Worm (Caenorhabditis elegans) whole organism, L4 larva: ENCODE measurements around the gene rabn-5.

Experiments used
- F10B5.3 ChIP-seq: sonication (generic microtip); optimal IDR thresholded peaks from 2 replicates; lab custom pipeline; 2016; ENCODE audit warnings: mild to moderate bottlenecking, missing genetic modification characterization, missing compliant biosample characterization
- F49E8.2 ChIP-seq: sonication (generic microtip); optimal IDR thresholded peaks from 2 replicates; lab custom pipeline; 2016; ENCODE audit warnings: missing compliant biosample characterization, mild to moderate bottlenecking, missing genetic modification characterization, borderline replicate concordance
- Y48G9A.11 ChIP-seq: fragments of 200-800 bp; sonication (Bioruptor generic); IDR thresholded peaks from 2 replicates; pipeline ENCODE4 v1.3.6; 2022; ENCODE audit warnings: missing genetic modification reagents, missing genetic modification characterization, missing compliant biosample characterization
- attf-4 ChIP-seq: sonication (generic microtip); optimal IDR thresholded peaks from 3 replicates; lab custom pipeline; 2017; ENCODE audit warnings: missing biosample characterization, missing genetic modification characterization
- ceh-20 ChIP-seq: fragments of 200-800 bp; sonication (Bioruptor generic); IDR thresholded peaks from 2 replicates; pipeline ENCODE4 v1.3.6; 2022; ENCODE audit warnings: missing genetic modification reagents, missing genetic modification characterization, missing compliant biosample characterization
- ceh-28 ChIP-seq: fragments of 150-350 bp; optimal IDR thresholded peaks from 2 replicates; lab custom pipeline; 2014; ENCODE audit warnings: missing biosample characterization, missing genetic modification reagents, missing genetic modification characterization
- ceh-62 ChIP-seq: sonication (generic microtip); optimal IDR thresholded peaks from 2 replicates; lab custom pipeline; 2017; ENCODE audit warnings: missing biosample characterization, missing genetic modification characterization
- cey-2 ChIP-seq: sonication (generic microtip); optimal IDR thresholded peaks from 3 replicates; lab custom pipeline; 2017; ENCODE audit warnings: missing genetic modification characterization, mild to moderate bottlenecking, missing compliant biosample characterization, antibody characterized with exemption, borderline replicate concordance; ENCODE audit not compliant: insufficient read depth
- ctbp-1 ChIP-seq: fragments of 200-800 bp; sonication (Bioruptor generic); IDR thresholded peaks from 2 replicates; pipeline ENCODE4 v1.3.6; 2022; ENCODE audit warnings: missing genetic modification reagents, missing genetic modification characterization, missing compliant biosample characterization
- daf-16 ChIP-seq, 3 experiments: sonication (generic microtip); optimal IDR thresholded peaks; 2 replicates each; lab custom pipeline; 2016 to 2017; ENCODE audit warnings: missing genetic modification characterization in 3 of 3, missing genetic modification reagents in 3 of 3, mild to moderate bottlenecking in 2 of 3, missing compliant biosample characterization in 2 of 3, missing biosample characterization in 1 of 3, moderate library complexity in 1 of 3
- daf-8 ChIP-seq: fragments of 200-800 bp; sonication (Bioruptor generic); IDR thresholded peaks from 2 replicates; pipeline ENCODE4 v1.3.6; 2022; ENCODE audit warnings: missing genetic modification characterization, missing compliant biosample characterization
- dmd-6 ChIP-seq: fragments of 200-800 bp; sonication (Bioruptor generic); IDR thresholded peaks from 2 replicates; pipeline ENCODE4 v1.3.6; 2022; ENCODE audit warnings: missing genetic modification reagents, missing genetic modification characterization, missing compliant biosample characterization
- dmd-8 ChIP-seq: fragments of 200-800 bp; sonication (Bioruptor generic); IDR thresholded peaks from 2 replicates; pipeline ENCODE4 v1.3.6; 2022; ENCODE audit warnings: missing genetic modification characterization, missing compliant biosample characterization
- duxl-1 ChIP-seq: sonication (generic microtip); optimal IDR thresholded peaks from 2 replicates; lab custom pipeline; 2016; ENCODE audit warnings: mild to moderate bottlenecking, missing genetic modification characterization, moderate library complexity, missing compliant biosample characterization; ENCODE audit not compliant: poor library complexity
- dve-1 ChIP-seq: sonication (generic microtip); optimal IDR thresholded peaks from 2 replicates; lab custom pipeline; 2017; ENCODE audit warnings: antibody characterized with exemption, mild to moderate bottlenecking, missing genetic modification characterization, missing compliant biosample characterization; ENCODE audit not compliant: insufficient read depth
- egl-27 ChIP-seq: sonication (generic microtip); optimal IDR thresholded peaks from 3 replicates; lab custom pipeline; 2017; ENCODE audit warnings: missing biosample characterization, missing genetic modification reagents, missing genetic modification characterization
- fos-1 ChIP-seq: fragments of 150-350 bp; optimal IDR thresholded peaks from 2 replicates; lab custom pipeline; 2014; ENCODE audit warnings: missing biosample characterization, missing genetic modification characterization
- gei-8 ChIP-seq: fragments of 200-800 bp; sonication (Bioruptor generic); optimal IDR thresholded peaks from 2 replicates; lab custom pipeline; 2018; ENCODE audit warnings: mild to moderate bottlenecking, missing genetic modification characterization, missing compliant biosample characterization
- hlh-11 ChIP-seq: fragments of 200-800 bp; sonication (Bioruptor generic); optimal IDR thresholded peaks from 2 replicates; lab custom pipeline; 2018; ENCODE audit warnings: mild to moderate bottlenecking, missing genetic modification characterization, missing compliant biosample characterization
- hlh-30 ChIP-seq: sonication (generic microtip); optimal IDR thresholded peaks from 2 replicates; lab custom pipeline; 2017; ENCODE audit warnings: antibody characterized with exemption, mild to moderate bottlenecking, missing genetic modification characterization, missing compliant biosample characterization; ENCODE audit not compliant: insufficient read depth
- hmg-1.1 ChIP-seq: fragments of 200-800 bp; sonication (Bioruptor generic); IDR thresholded peaks from 2 replicates; pipeline ENCODE4 v1.3.6; 2022; ENCODE audit warnings: missing genetic modification reagents, missing genetic modification characterization, missing compliant biosample characterization
- lin-1 ChIP-seq: fragments of 200-800 bp; sonication (Bioruptor generic); IDR thresholded peaks from 2 replicates; pipeline ENCODE4 v1.3.6; 2022; ENCODE audit warnings: missing genetic modification reagents, missing genetic modification characterization, missing compliant biosample characterization
- lin-15B ChIP-seq: fragments of 150-350 bp; sonication (generic microtip); optimal IDR thresholded peaks from 3 replicates; lab custom pipeline; 2014; ENCODE audit warnings: missing biosample characterization, missing genetic modification characterization
- lin-29 ChIP-seq: fragments of 200-800 bp; sonication (Bioruptor generic); IDR thresholded peaks from 2 replicates; pipeline ENCODE4 v1.3.6; 2022; ENCODE audit warnings: missing genetic modification reagents, missing genetic modification characterization, missing compliant biosample characterization
- lin-39 ChIP-seq: fragments of 150-350 bp; optimal IDR thresholded peaks from 2 replicates; lab custom pipeline; 2014; ENCODE audit warnings: missing biosample characterization, missing genetic modification reagents, missing genetic modification characterization
- lir-3 ChIP-seq: sonication (generic microtip); optimal IDR thresholded peaks from 2 replicates; lab custom pipeline; 2016; ENCODE audit warnings: mild to moderate bottlenecking, missing genetic modification characterization, missing compliant biosample characterization
- mdl-1 ChIP-seq, 2 experiments: fragments of 150-350 bp in 1 of 2; sonication (generic microtip) in 1 of 2; optimal IDR thresholded peaks; 2 replicates each; lab custom pipeline; 2014 to 2017; ENCODE audit warnings: missing biosample characterization in 2 of 2, missing genetic modification characterization in 2 of 2
- mdt-29 ChIP-seq: fragments of 200-800 bp; sonication (Bioruptor generic); IDR thresholded peaks from 2 replicates; pipeline ENCODE4 v1.3.6; 2022; ENCODE audit warnings: missing genetic modification reagents, missing genetic modification characterization, missing compliant biosample characterization
- mxl-2 ChIP-seq: fragments of 200-800 bp; sonication (Bioruptor generic); conservative IDR thresholded peaks from 2 replicates; pipeline ENCODE4 v1.3.6; 2022; ENCODE audit warnings: missing genetic modification reagents, missing genetic modification characterization, missing compliant biosample characterization
- mxl-3 ChIP-seq: fragments of 200-800 bp; sonication (Bioruptor generic); optimal IDR thresholded peaks from 2 replicates; lab custom pipeline; 2018; ENCODE audit warnings: mild to moderate bottlenecking, missing genetic modification characterization, missing compliant biosample characterization
- nhr-10 ChIP-seq: fragments of 150-350 bp; optimal IDR thresholded peaks from 2 replicates; lab custom pipeline; 2014; ENCODE audit warnings: missing biosample characterization, missing genetic modification characterization
- nhr-25 ChIP-seq: sonication (generic microtip); optimal IDR thresholded peaks from 2 replicates; lab custom pipeline; 2017; ENCODE audit warnings: missing genetic modification characterization, mild to moderate bottlenecking, missing compliant biosample characterization, antibody characterized with exemption, moderate library complexity, borderline replicate concordance; ENCODE audit not compliant: insufficient read depth
- nhr-28 ChIP-seq: fragments of 150-350 bp; optimal IDR thresholded peaks from 2 replicates; lab custom pipeline; 2014; ENCODE audit warnings: missing biosample characterization, missing genetic modification characterization
- nhr-41 ChIP-seq: fragments of 200-800 bp; sonication (Bioruptor generic); IDR thresholded peaks from 2 replicates; pipeline ENCODE4 v1.3.6; 2022; ENCODE audit warnings: missing genetic modification reagents, missing genetic modification characterization, missing compliant biosample characterization
- nhr-6 ChIP-seq: fragments of 150-350 bp; optimal IDR thresholded peaks from 2 replicates; lab custom pipeline; 2014; ENCODE audit warnings: missing biosample characterization, missing genetic modification characterization
- nhr-76 ChIP-seq: fragments of 150-350 bp; optimal IDR thresholded peaks from 2 replicates; lab custom pipeline; 2014; ENCODE audit warnings: missing biosample characterization, missing genetic modification characterization
- pqm-1 ChIP-seq: sonication (generic microtip); optimal IDR thresholded peaks from 2 replicates; lab custom pipeline; 2017; ENCODE audit warnings: missing biosample characterization, missing genetic modification characterization
- sdz-12 ChIP-seq: fragments of 200-800 bp; sonication (Bioruptor generic); optimal IDR thresholded peaks from 2 replicates; lab custom pipeline; 2018; ENCODE audit warnings: mild to moderate bottlenecking, missing genetic modification characterization, missing compliant biosample characterization
- skn-1 ChIP-seq: fragments of 150-350 bp; optimal IDR thresholded peaks from 2 replicates; lab custom pipeline; 2014; ENCODE audit warnings: missing biosample characterization, missing genetic modification characterization
- spr-1 ChIP-seq: sonication (generic microtip); optimal IDR thresholded peaks from 2 replicates; lab custom pipeline; 2016; ENCODE audit warnings: mild to moderate bottlenecking, missing genetic modification characterization, missing compliant biosample characterization
- spr-3 ChIP-seq: fragments of 200-800 bp; sonication (Bioruptor generic); optimal IDR thresholded peaks from 2 replicates; lab custom pipeline; 2018; ENCODE audit warnings: mild to moderate bottlenecking, missing genetic modification characterization, missing compliant biosample characterization
- unc-130 ChIP-seq: sonication (generic microtip); optimal IDR thresholded peaks from 2 replicates; lab custom pipeline; 2016; ENCODE audit warnings: missing genetic modification reagents, missing genetic modification characterization, missing compliant biosample characterization
- unc-62 ChIP-seq, 3 experiments: fragments of 150-350 bp in 1 of 3; sonication (generic microtip); optimal IDR thresholded peaks in 2 of 3; peaks in 1 of 3; 1 replicate in 1 of 3; 2 replicates in 2 of 3; lab custom pipeline; 2014 to 2017; ENCODE audit warnings: missing biosample characterization in 3 of 3, missing genetic modification characterization in 3 of 3, missing genetic modification reagents in 3 of 3, missing genotype in 1 of 3
- zfp-2 ChIP-seq: sonication (generic microtip); optimal IDR thresholded peaks from 2 replicates; lab custom pipeline; 2016; ENCODE audit warnings: mild to moderate bottlenecking, missing genetic modification characterization, missing compliant biosample characterization
- zfp-3 ChIP-seq: fragments of 200-800 bp; sonication (Bioruptor generic); conservative IDR thresholded peaks from 2 replicates; pipeline ENCODE4 v1.3.6; 2022; ENCODE audit warnings: missing genetic modification reagents, missing genetic modification characterization, missing compliant biosample characterization
- zip-2 ChIP-seq: fragments of 150-350 bp; optimal IDR thresholded peaks from 2 replicates; lab custom pipeline; 2014; ENCODE audit warnings: missing biosample characterization, missing genetic modification characterization
- ztf-7 ChIP-seq: fragments of 150-350 bp; optimal IDR thresholded peaks from 2 replicates; lab custom pipeline; 2014; ENCODE audit warnings: missing biosample characterization, missing genetic modification characterization

rabn-5 gene

ce11 chrIII:5914717-5915116 lies 50.4 kb downstream of the rabn-5 start (continued):
- TF ChIP-seq zip-2 (tag; lab: Kevin White, UChicago) (no peak), mxl-3 (GFP tag; lab: Kevin White, UChicago) (peak; percentile 13), egl-27 (tag; lab: Kevin White, UChicago) (no peak), unc-130 (GFP tag; lab: Kevin White, UChicago) (no peak), pqm-1 (tag; lab: Kevin White, UChicago) (peak; percentile 55), daf-16 (GFP tag; optimal IDR thresholded peaks at IDR 0.05; lab: Kevin White, UChicago) (no peak), daf-16 (tag; optimal IDR thresholded peaks at IDR 0.05; lab: Kevin White, UChicago) (peak; percentile 62), F10B5.3 (tag; lab: Kevin White, UChicago) (peak; percentile 27), nhr-28 (tag; lab: Kevin White, UChicago) (peak; percentile 42), nhr-25 (tag; lab: Kevin White, UChicago) (no peak), mdl-1 (tag; optimal IDR thresholded peaks at IDR 0.05; lab: Kevin White, UChicago) (no peak), lir-3 (no peak), ctbp-1 (GFP tag; lab: Robert Waterston, UW) (no peak), lin-1 (GFP tag; lab: Robert Waterston, UW) (no peak), unc-62 (GFP tag; optimal IDR thresholded peaks at IDR 0.05 in 1 of 2; lab: Kevin White, UChicago) (peak in 1 of 2 experiments; percentile 62), unc-62 (tag; optimal IDR thresholded peaks at IDR 0.05; lab: Kevin White, UChicago) (no peak), hmg-1.1 (GFP tag; lab: Robert Waterston, UW) (no peak), hlh-30 (tag; lab: Kevin White, UChicago) (peak; percentile 29), mdt-29 (GFP tag; lab: Robert Waterston, UW) (no peak), fos-1 (tag; lab: Kevin White, UChicago) (no peak)

- TF ChIP-seq daf-16 (GFP tag; optimal IDR thresholded peaks at IDR 0.05; lab: Kevin White, UChicago) (no peak), daf-16 (tag; optimal IDR thresholded peaks at IDR 0.05; lab: Kevin White, UChicago) (peak; percentile 57), mdt-29 (GFP tag; lab: Robert Waterston, UW) (no peak), cey-2 (tag; lab: Kevin White, UChicago) (no peak), mxl-2 (GFP tag; lab: Robert Waterston, UW) (no peak), ceh-28 (tag; lab: Kevin White, UChicago) (no peak), zfp-2 (no peak), sdz-12 (no peak), lir-3 (no peak), attf-4 (tag; lab: Kevin White, UChicago) (no peak), zfp-3 (GFP tag; lab: Robert Waterston, UW) (no peak), nhr-41 (GFP tag; lab: Robert Waterston, UW) (no peak), ceh-20 (no peak), duxl-1 (tag; lab: Kevin White, UChicago) (no peak), ceh-62 (no peak), lin-15B (tag; lab: Kevin White, UChicago) (no peak), mdl-1 (tag; optimal IDR thresholded peaks at IDR 0.05; lab: Kevin White, UChicago) (no peak), nhr-28 (tag; lab: Kevin White, UChicago) (peak; percentile 67), skn-1 (tag; lab: Kevin White, UChicago) (no peak), pqm-1 (tag; lab: Kevin White, UChicago) (peak; percentile 95), dmd-6 (GFP tag; lab: Robert Waterston, UW) (peak; percentile 64), lin-39 (tag; lab: Kevin White, UChicago) (no peak), nhr-6 (tag; lab: Kevin White, UChicago) (peak; percentile 33), spr-3 (no peak), Y48G9A.11 (GFP tag; lab: Robert Waterston, UW) (no peak), daf-8 (GFP tag; lab: Robert Waterston, UW) (no peak), spr-1 (tag; lab: Kevin White, UChicago) (no peak), hlh-11 (tag; lab: Kevin White, UChicago) (peak; percentile 59), ztf-7 (tag; lab: Kevin White, UChicago) (peak; percentile 33), nhr-10 (tag; lab: Kevin White, UChicago) (no peak), dve-1 (tag; lab: Kevin White, UChicago) (peak; percentile 67), gei-8 (GFP tag; lab: Kevin White, UChicago) (no peak), egl-27 (tag; lab: Kevin White, UChicago) (no peak), F49E8.2 (tag; lab: Kevin White, UChicago) (no peak), lin-29 (GFP tag; lab: Robert Waterston, UW) (no peak), dmd-8 (no peak), nhr-76 (tag; lab: Kevin White, UChicago) (no peak)
Measured at ce11 chrIII:5915926-5916325, 51.6 kb downstream of the rabn-5 start.
